Worm (Caenorhabditis elegans) whole organism, L1 larva: ENCODE data around the gene gst-29.
A peak's percentile ranks its signal among the peaks of the same experiment; 100 is the strongest.

Experiments
- C34B4.2 ChIP-seq: sonication (generic microtip); optimal IDR thresholded peaks from 2 replicates; lab custom pipeline; 2017; ENCODE audit warnings: mild to moderate bottlenecking, missing genetic modification characterization, missing compliant biosample characterization
- F16B12.6 ChIP-seq: fragments of 150-350 bp; optimal IDR thresholded peaks from 2 replicates; lab custom pipeline; 2014; ENCODE audit warnings: missing biosample characterization, missing genetic modification characterization
- aha-1 ChIP-seq: fragments of 150-350 bp; optimal IDR thresholded peaks from 2 replicates; lab custom pipeline; 2014; ENCODE audit warnings: missing biosample characterization, missing genetic modification characterization
- ama-1 ChIP-seq: fragments of 150-350 bp; optimal IDR thresholded peaks from 2 replicates; lab custom pipeline; 2014
- blmp-1 ChIP-seq: fragments of 150-350 bp; optimal IDR thresholded peaks from 2 replicates; lab custom pipeline; 2014; ENCODE audit warnings: missing biosample characterization, missing genetic modification characterization
- ceh-63 ChIP-seq: fragments of 200-800 bp; sonication (Bioruptor generic); optimal IDR thresholded peaks from 2 replicates; lab custom pipeline; 2018; ENCODE audit warnings: mild to moderate bottlenecking, missing genetic modification characterization, missing compliant biosample characterization
- ceh-8 ChIP-seq: fragments of 200-800 bp; sonication (Bioruptor generic); optimal IDR thresholded peaks from 2 replicates; lab custom pipeline; 2018; ENCODE audit warnings: mild to moderate bottlenecking, missing genetic modification characterization, moderate library complexity, missing compliant biosample characterization
- ceh-90 ChIP-seq: sonication (generic microtip); optimal IDR thresholded peaks from 2 replicates; lab custom pipeline; 2016; ENCODE audit warnings: missing genetic modification characterization, missing compliant biosample characterization
- ces-1 ChIP-seq: fragments of 150-350 bp; optimal IDR thresholded peaks from 2 replicates; lab custom pipeline; 2014; ENCODE audit warnings: missing biosample characterization, missing genetic modification reagents, missing genetic modification characterization
- dpl-1 ChIP-seq, 3 experiments: fragments of 150-350 bp in 2 of 3; sonication (generic microtip) in 1 of 3; optimal IDR thresholded peaks; 2 replicates each; lab custom pipeline; 2014 to 2017; ENCODE audit warnings: missing biosample characterization in 3 of 3, missing genetic modification characterization in 3 of 3, missing genetic modification reagents in 3 of 3
- dsc-1 ChIP-seq: sonication (generic microtip); optimal IDR thresholded peaks from 2 replicates; lab custom pipeline; 2016; ENCODE audit warnings: mild to moderate bottlenecking, missing genetic modification characterization, missing compliant biosample characterization
- efl-1 ChIP-seq, 4 experiments: fragments of 150-350 bp; optimal IDR thresholded peaks in 3 of 4; peaks in 1 of 4; 1 replicate in 1 of 4; 2 replicates in 3 of 4; lab custom pipeline; 2014; ENCODE audit warnings: missing biosample characterization in 2 of 4, missing genetic modification characterization in 2 of 4, missing genetic modification reagents in 2 of 4
- egl-13 ChIP-seq: sonication (generic microtip); optimal IDR thresholded peaks from 2 replicates; lab custom pipeline; 2016; ENCODE audit warnings: missing genotype, missing genetic modification reagents, missing genetic modification characterization, missing compliant biosample characterization
- egl-27 ChIP-seq, 2 experiments: fragments of 150-350 bp in 1 of 2; sonication (generic microtip); optimal IDR thresholded peaks; 3 replicates each; lab custom pipeline; 2017 to 2018; ENCODE audit warnings: missing biosample characterization in 2 of 2, missing genetic modification characterization in 2 of 2, missing genetic modification reagents in 2 of 2
- elt-2 ChIP-seq: sonication (generic microtip); optimal IDR thresholded peaks from 2 replicates; lab custom pipeline; 2016; ENCODE audit warnings: missing genetic modification characterization, mild to moderate bottlenecking, inconsistent platforms, missing compliant biosample characterization, missing genetic modification reagents
- elt-3 ChIP-seq, 6 experiments: fragments of 150-350 bp in 1 of 6; sonication (generic microtip); optimal IDR thresholded peaks; 2 replicates each; lab custom pipeline; 2017 to 2018; ENCODE audit warnings: missing biosample characterization in 6 of 6, missing genetic modification characterization in 6 of 6, inconsistent platforms in 1 of 6
- fkh-8 ChIP-seq: sonication (generic microtip); optimal IDR thresholded peaks from 2 replicates; lab custom pipeline; 2016; ENCODE audit warnings: mild to moderate bottlenecking, missing genetic modification characterization, missing compliant biosample characterization
- grh-1 ChIP-seq: fragments of 200-800 bp; sonication (Bioruptor generic); IDR thresholded peaks from 2 replicates; pipeline ENCODE4 v1.3.6; 2022; ENCODE audit warnings: missing genetic modification reagents, missing genetic modification characterization, missing compliant biosample characterization
- hpl-2 ChIP-seq: fragments of 150-350 bp; optimal IDR thresholded peaks from 2 replicates; lab custom pipeline; 2014; ENCODE audit warnings: missing biosample characterization, missing genetic modification reagents, missing genetic modification characterization
- jun-1 ChIP-seq: fragments of 150-350 bp; optimal IDR thresholded peaks from 2 replicates; lab custom pipeline; 2014; ENCODE audit warnings: missing biosample characterization, missing genetic modification reagents, missing genetic modification characterization
- lin-13 ChIP-seq: fragments of 150-350 bp; optimal IDR thresholded peaks from 2 replicates; lab custom pipeline; 2014; ENCODE audit warnings: missing biosample characterization, missing genetic modification reagents, missing genetic modification characterization
- lin-14 ChIP-seq: fragments of 200-800 bp; sonication (Bioruptor generic); optimal IDR thresholded peaks from 2 replicates; lab custom pipeline; 2018; ENCODE audit warnings: mild to moderate bottlenecking, missing genetic modification characterization, moderate library complexity, missing compliant biosample characterization
- lin-35 ChIP-seq, 2 experiments: fragments of 150-350 bp; optimal IDR thresholded peaks; 2 replicates each; lab custom pipeline; 2014; ENCODE audit warnings: missing biosample characterization in 2 of 2, missing genetic modification characterization in 2 of 2, missing genetic modification reagents in 2 of 2
- lsy-2 ChIP-seq, 2 experiments: fragments of 150-350 bp; optimal IDR thresholded peaks; 2 replicates each; lab custom pipeline; 2014; ENCODE audit warnings: missing biosample characterization in 2 of 2, missing genetic modification characterization in 2 of 2
- mdl-1 ChIP-seq, 2 experiments: fragments of 150-350 bp; optimal IDR thresholded peaks; 2 replicates each; lab custom pipeline; 2014 to 2017; ENCODE audit warnings: missing biosample characterization in 2 of 2, missing genetic modification characterization in 2 of 2, inconsistent platforms in 1 of 2
- mep-1 ChIP-seq: fragments of 150-350 bp; optimal IDR thresholded peaks from 2 replicates; lab custom pipeline; 2014; ENCODE audit warnings: missing biosample characterization, missing genetic modification characterization
- nhr-11 ChIP-seq: fragments of 150-350 bp; optimal IDR thresholded peaks from 2 replicates; lab custom pipeline; 2014; ENCODE audit warnings: missing biosample characterization, missing genetic modification characterization
- nhr-12 ChIP-seq: sonication (generic microtip); optimal IDR thresholded peaks from 2 replicates; lab custom pipeline; 2017; ENCODE audit warnings: missing biosample characterization, missing genetic modification characterization
- nhr-19 ChIP-seq: fragments of 200-800 bp; sonication (Bioruptor generic); conservative IDR thresholded peaks from 2 replicates; pipeline ENCODE4 v1.3.6; 2022; ENCODE audit warnings: missing genetic modification characterization, missing compliant biosample characterization
- nhr-20 ChIP-seq: sonication (generic microtip); optimal IDR thresholded peaks from 2 replicates; lab custom pipeline; 2016; ENCODE audit warnings: mild to moderate bottlenecking, missing genetic modification characterization, missing compliant biosample characterization
- nhr-71 ChIP-seq: sonication (generic microtip); optimal IDR thresholded peaks from 2 replicates; lab custom pipeline; 2016; ENCODE audit warnings: mild to moderate bottlenecking, missing genetic modification characterization, moderate library complexity, missing compliant biosample characterization
- nhr-77 ChIP-seq: fragments of 150-350 bp; optimal IDR thresholded peaks from 2 replicates; lab custom pipeline; 2014; ENCODE audit warnings: missing biosample characterization, missing genetic modification characterization
- nhr-90 ChIP-seq: sonication (generic microtip); optimal IDR thresholded peaks from 2 replicates; lab custom pipeline; 2016; ENCODE audit warnings: mild to moderate bottlenecking, missing genetic modification characterization, missing compliant biosample characterization; ENCODE audit not compliant: poor library complexity
- pag-3 ChIP-seq: sonication (generic microtip); optimal IDR thresholded peaks from 2 replicates; lab custom pipeline; 2017; ENCODE audit warnings: missing genetic modification characterization, mild to moderate bottlenecking, missing compliant biosample characterization, antibody characterized with exemption, borderline replicate concordance; ENCODE audit not compliant: insufficient read depth
- skn-1 ChIP-seq: fragments of 150-350 bp; optimal IDR thresholded peaks from 2 replicates; lab custom pipeline; 2014; ENCODE audit warnings: missing biosample characterization, missing genetic modification characterization
- snpc-4 ChIP-seq: fragments of 150-350 bp; optimal IDR thresholded peaks from 2 replicates; lab custom pipeline; 2014; ENCODE audit warnings: missing biosample characterization, missing genetic modification characterization
- snu-23 ChIP-seq: sonication (generic microtip); optimal IDR thresholded peaks from 2 replicates; lab custom pipeline; 2016; ENCODE audit warnings: missing genetic modification characterization, missing compliant biosample characterization
- tbx-2 ChIP-seq: sonication (generic microtip); optimal IDR thresholded peaks from 2 replicates; lab custom pipeline; 2016; ENCODE audit warnings: missing genetic modification characterization, missing compliant biosample characterization
- unc-130 ChIP-seq: fragments of 150-350 bp; optimal IDR thresholded peaks from 2 replicates; lab custom pipeline; 2017; ENCODE audit warnings: missing biosample characterization, missing genetic modification characterization, inconsistent platforms
- unc-98 ChIP-seq: fragments of 200-800 bp; sonication (Bioruptor generic); IDR thresholded peaks from 2 replicates; pipeline ENCODE4 v1.3.6; 2022; ENCODE audit warnings: missing genetic modification characterization, missing compliant biosample characterization
- xbp-1 ChIP-seq: sonication (generic microtip); optimal IDR thresholded peaks from 2 replicates; lab custom pipeline; 2016; ENCODE audit warnings: missing genetic modification characterization, missing compliant biosample characterization
- zip-4 ChIP-seq: fragments of 200-800 bp; sonication (Bioruptor generic); optimal IDR thresholded peaks from 2 replicates; lab custom pipeline; 2018; ENCODE audit warnings: mild to moderate bottlenecking, missing genetic modification characterization, moderate library complexity, missing compliant biosample characterization
- ztf-11 ChIP-seq, 2 experiments: sonication (generic microtip); optimal IDR thresholded peaks; 2 replicates each; lab custom pipeline; 2016 to 2017; ENCODE audit warnings: missing genetic modification characterization in 2 of 2, missing biosample characterization in 1 of 2, missing compliant biosample characterization in 1 of 2

The gst-29 gene

DNA sequence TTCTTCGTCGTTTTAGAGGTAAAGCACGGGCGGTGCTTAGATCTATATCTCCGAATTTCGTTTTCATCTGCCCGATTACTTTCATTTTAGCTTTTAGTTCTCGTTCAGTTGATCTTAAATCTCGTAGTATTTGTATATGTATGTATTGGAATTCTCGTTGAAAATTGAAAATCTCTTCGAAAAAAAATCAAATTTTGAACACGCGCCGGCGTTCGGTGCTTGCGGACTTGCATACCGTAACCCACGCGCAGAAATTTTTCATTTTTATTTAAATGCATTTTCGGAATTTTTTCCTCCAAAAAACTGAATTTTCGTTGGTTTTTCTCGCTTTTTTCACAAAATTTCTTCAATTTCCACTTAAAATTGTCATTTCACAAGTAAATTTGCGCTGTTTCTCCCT is 38.5 kb upstream of the gst-29 start:
- TF ChIP-seq nhr-20 (tag; lab: Kevin White, UChicago) (peak; percentile 0), lin-35 (GFP tag; optimal IDR thresholded peaks at IDR 0.05; lab: Kevin White, UChicago) (peak; percentile 70 to 77), lsy-2 (tag; optimal IDR thresholded peaks at IDR 0.05; lab: Kevin White, UChicago) (peak; percentile 84 to 93), F16B12.6 (tag; lab: Kevin White, UChicago) (peak; percentile 73), dpl-1 (GFP tag; optimal IDR thresholded peaks at IDR 0.05; lab: Kevin White, UChicago) (peak; percentile 66 to 81 (median 71)), efl-1 (optimal IDR thresholded peaks at IDR 0.05; lab: Kevin White, UChicago) (peak; percentile 79 to 81), efl-1 (GFP tag; optimal IDR thresholded peaks at IDR 0.05 in 1 of 2; lab: Kevin White, UChicago) (peak; percentile 84 to 98), egl-13 (tag; lab: Kevin White, UChicago) (no peak), ama-1 (lab: Kevin White, UChicago) (no peak)
- TF ChIP-seq, all 84 proteins: peak for 6

DNA sequence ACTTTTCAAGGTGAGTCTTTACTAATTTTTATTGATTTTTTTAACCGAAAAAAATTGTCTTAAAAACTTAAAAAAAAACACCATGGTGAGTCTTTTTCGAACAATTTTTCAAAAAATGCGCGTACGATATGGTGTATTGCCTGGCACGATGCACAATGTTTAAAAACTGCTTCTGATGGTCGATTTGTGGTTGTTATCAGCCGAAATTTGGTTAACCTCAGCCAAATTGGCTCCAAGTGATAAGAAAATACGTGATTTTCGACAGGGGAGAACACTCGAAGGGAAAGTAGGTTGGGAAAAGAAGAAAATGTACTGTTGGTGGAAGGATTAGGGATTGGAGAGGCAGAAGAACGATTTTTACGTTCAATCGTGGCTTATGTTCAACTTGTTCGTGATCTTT is 37.9 kb upstream of the gst-29 start:
- TF ChIP-seq blmp-1 (tag; lab: Kevin White, UChicago), result peak; percentile 5
- TF ChIP-seq lin-13, result no peak
- peak; percentile 37 for TF ChIP-seq elt-2 (tag; lab: Kevin White, UChicago)
- no peak for TF ChIP-seq unc-98 (GFP tag; lab: Robert Waterston, UW)

DNA sequence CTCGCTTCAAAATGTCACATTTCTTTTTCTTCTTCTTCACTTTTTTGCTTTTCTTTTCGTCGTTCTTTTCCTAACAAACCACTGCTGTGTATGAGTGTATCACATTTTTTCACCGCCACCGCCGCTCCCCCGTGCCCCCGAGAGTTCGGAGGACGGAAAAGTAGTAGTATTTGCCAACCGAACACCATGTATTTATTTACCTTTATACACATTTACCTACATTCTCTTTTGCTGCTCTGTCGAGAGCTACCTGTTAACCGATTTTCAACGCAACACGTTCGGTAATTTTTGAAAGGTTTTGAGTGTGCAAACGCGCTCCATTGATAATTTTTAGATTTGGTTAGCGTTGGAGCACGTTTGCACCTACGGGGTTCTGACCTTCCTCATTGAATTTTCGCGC is 36.6 kb upstream of the gst-29 start:
- TF ChIP-seq nhr-11 (tag; lab: Kevin White, UChicago) (no peak), nhr-20 (tag; lab: Kevin White, UChicago) (no peak), nhr-77 (tag; lab: Kevin White, UChicago) (peak; percentile 60), xbp-1 (tag; lab: Kevin White, UChicago) (no peak), lin-14 (GFP tag; lab: Kevin White, UChicago) (peak; percentile 17), skn-1 (tag; lab: Kevin White, UChicago) (no peak), nhr-19 (0 out of 2 replicates have a peak, but pooled peaks have one; percentile 4), jun-1 (no peak), hpl-2 (GFP tag; lab: Kevin White, UChicago) (no peak), efl-1 (optimal IDR thresholded peaks at IDR 0.05; lab: Kevin White, UChicago) (no peak), efl-1 (GFP tag; optimal IDR thresholded peaks at IDR 0.05 in 1 of 2; lab: Kevin White, UChicago) (peak in 1 of 2 experiments; percentile 87)
- TF ChIP-seq, all 84 proteins: peak for 4

DNA sequence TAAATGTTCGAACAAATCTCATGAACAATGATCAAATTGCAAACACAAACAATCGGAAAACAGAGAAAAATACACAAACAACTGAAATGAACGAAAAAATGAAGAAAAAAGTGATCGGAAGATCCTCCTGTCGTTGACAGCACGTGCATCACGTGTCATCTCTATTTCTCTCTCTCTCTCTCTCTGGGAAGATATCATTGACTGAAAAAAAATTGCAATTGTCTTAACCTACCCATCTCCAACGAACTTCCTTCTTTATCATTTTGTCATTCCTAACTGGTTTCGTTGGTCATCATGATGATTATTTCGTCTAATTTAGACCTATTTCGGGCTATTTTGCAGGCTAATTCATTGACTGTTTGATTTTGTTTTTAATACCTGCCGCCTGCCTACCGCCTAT is 35.7 kb upstream of the gst-29 start:
- no peak for TF ChIP-seq snpc-4
- TF ChIP-seq zip-4, result no peak
- no peak for TF ChIP-seq nhr-12
- no peak for TF ChIP-seq pag-3 (tag; lab: Kevin White, UChicago)
- TF ChIP-seq ceh-63 (GFP tag; lab: Kevin White, UChicago), result no peak
- TF ChIP-seq egl-13 (tag; lab: Kevin White, UChicago), result no peak
- peak; percentile 24 to 71 for TF ChIP-seq lin-35 (GFP tag; optimal IDR thresholded peaks at IDR 0.05; lab: Kevin White, UChicago)
- no peak for TF ChIP-seq egl-27 (tag; optimal IDR thresholded peaks at IDR 0.05; lab: Kevin White, UChicago)
- peak; percentile 56 for TF ChIP-seq nhr-19
- TF ChIP-seq dsc-1, result no peak
- TF ChIP-seq ztf-11 (tag; optimal IDR thresholded peaks at IDR 0.05; lab: Kevin White, UChicago), result no peak
- TF ChIP-seq nhr-90 (tag; lab: Kevin White, UChicago), result peak; percentile 56
- TF ChIP-seq ceh-8 (GFP tag; lab: Kevin White, UChicago), result no peak
- peak in 1 of 2 experiments; percentile 83 for TF ChIP-seq mdl-1 (tag; optimal IDR thresholded peaks at IDR 0.05; lab: Kevin White, UChicago)
- TF ChIP-seq C34B4.2 (tag; lab: Kevin White, UChicago), result no peak
- TF ChIP-seq hpl-2 (GFP tag; lab: Kevin White, UChicago), result no peak
- no peak for TF ChIP-seq mep-1 (tag; lab: Kevin White, UChicago)
- no peak for TF ChIP-seq ama-1 (lab: Kevin White, UChicago)
- peak; percentile 74 for TF ChIP-seq grh-1 (GFP tag; lab: Robert Waterston, UW)
- TF ChIP-seq elt-3 (tag; optimal IDR thresholded peaks at IDR 0.05; lab: Kevin White, UChicago), result peak in 3 of 6 experiments; percentile 57 to 81 (median 80)
- TF ChIP-seq nhr-20 (tag; lab: Kevin White, UChicago), result peak; percentile 80
- TF ChIP-seq nhr-77 (tag; lab: Kevin White, UChicago), result no peak
- no peak for TF ChIP-seq aha-1 (tag; lab: Kevin White, UChicago)
- TF ChIP-seq nhr-71, result peak; percentile 84
- no peak for TF ChIP-seq ces-1 (GFP tag; lab: Kevin White, UChicago)
- TF ChIP-seq unc-130 (tag; lab: Kevin White, UChicago), result peak; percentile 18
- peak; percentile 76 for TF ChIP-seq tbx-2
- peak; percentile 44 to 60 for TF ChIP-seq lsy-2 (tag; optimal IDR thresholded peaks at IDR 0.05; lab: Kevin White, UChicago)
- no peak for TF ChIP-seq unc-98 (GFP tag; lab: Robert Waterston, UW)
- no peak for TF ChIP-seq jun-1
- peak; percentile 34 for TF ChIP-seq blmp-1 (tag; lab: Kevin White, UChicago)
- TF ChIP-seq fkh-8 (tag; lab: Kevin White, UChicago), result no peak
- TF ChIP-seq snu-23, result peak; percentile 84
- no peak for TF ChIP-seq ceh-90 (tag; lab: Kevin White, UChicago)
